Worm (Caenorhabditis elegans) whole organism, L4 larva: ENCODE measurements around the gene T02D1.7.

Experiments used
- F10B5.3 ChIP-seq: sonication (generic microtip); optimal IDR thresholded peaks from 2 replicates; lab custom pipeline; 2016; ENCODE audit warnings: mild to moderate bottlenecking, missing genetic modification characterization, missing compliant biosample characterization
- T20F7.1 ChIP-seq: fragments of 200-800 bp; sonication (Bioruptor generic); optimal IDR thresholded peaks from 2 replicates; lab custom pipeline; 2018; ENCODE audit warnings: mild to moderate bottlenecking, missing genetic modification characterization, missing compliant biosample characterization
- Y105C5A.15 ChIP-seq: fragments of 200-800 bp; sonication (Bioruptor generic); IDR thresholded peaks from 2 replicates; pipeline ENCODE4 v1.3.6; 2022; ENCODE audit warnings: missing genetic modification characterization, missing compliant biosample characterization
- aha-1 ChIP-seq: fragments of 150-350 bp; peaks from one replicate; lab custom pipeline; 2014; ENCODE audit warnings: missing biosample characterization, missing genetic modification characterization
- daf-12 ChIP-seq: fragments of 150-350 bp; optimal IDR thresholded peaks from 2 replicates; lab custom pipeline; 2014; ENCODE audit warnings: missing biosample characterization, missing genetic modification reagents, missing genetic modification characterization
- daf-19 ChIP-seq: fragments of 200-800 bp; sonication (Bioruptor generic); conservative IDR thresholded peaks from 2 replicates; pipeline ENCODE4 v1.3.6; 2022; ENCODE audit warnings: missing genetic modification characterization, missing compliant biosample characterization
- dpl-1 ChIP-seq: fragments of 150-350 bp; optimal IDR thresholded peaks from 2 replicates; lab custom pipeline; 2014; ENCODE audit warnings: missing biosample characterization, missing genetic modification reagents, missing genetic modification characterization
- dve-1 ChIP-seq: sonication (generic microtip); optimal IDR thresholded peaks from 2 replicates; lab custom pipeline; 2017; ENCODE audit warnings: antibody characterized with exemption, mild to moderate bottlenecking, missing genetic modification characterization, missing compliant biosample characterization; ENCODE audit not compliant: insufficient read depth
- fkh-10 ChIP-seq: fragments of 150-350 bp; optimal IDR thresholded peaks from 2 replicates; lab custom pipeline; 2014; ENCODE audit warnings: missing biosample characterization, missing genetic modification reagents, missing genetic modification characterization
- hlh-11 ChIP-seq: fragments of 200-800 bp; sonication (Bioruptor generic); optimal IDR thresholded peaks from 2 replicates; lab custom pipeline; 2018; ENCODE audit warnings: mild to moderate bottlenecking, missing genetic modification characterization, missing compliant biosample characterization
- hlh-30 ChIP-seq: sonication (generic microtip); optimal IDR thresholded peaks from 2 replicates; lab custom pipeline; 2017; ENCODE audit warnings: antibody characterized with exemption, mild to moderate bottlenecking, missing genetic modification characterization, missing compliant biosample characterization; ENCODE audit not compliant: insufficient read depth
- hmg-1.1 ChIP-seq: fragments of 200-800 bp; sonication (Bioruptor generic); IDR thresholded peaks from 2 replicates; pipeline ENCODE4 v1.3.6; 2022; ENCODE audit warnings: missing genetic modification reagents, missing genetic modification characterization, missing compliant biosample characterization
- jun-1 ChIP-seq: fragments of 150-350 bp; optimal IDR thresholded peaks from 2 replicates; lab custom pipeline; 2014; ENCODE audit warnings: missing biosample characterization, missing genetic modification reagents, missing genetic modification characterization
- lim-7 ChIP-seq: fragments of 200-800 bp; sonication (Bioruptor generic); IDR thresholded peaks from 2 replicates; pipeline ENCODE4 v1.3.6; 2022; ENCODE audit warnings: missing genetic modification characterization, missing compliant biosample characterization
- lin-13 ChIP-seq: fragments of 150-350 bp; optimal IDR thresholded peaks from 2 replicates; lab custom pipeline; 2014; ENCODE audit warnings: missing biosample characterization, missing genetic modification reagents, missing genetic modification characterization
- lin-15B ChIP-seq: fragments of 150-350 bp; sonication (generic microtip); optimal IDR thresholded peaks from 3 replicates; lab custom pipeline; 2014; ENCODE audit warnings: missing biosample characterization, missing genetic modification characterization
- lin-29 ChIP-seq: fragments of 200-800 bp; sonication (Bioruptor generic); IDR thresholded peaks from 2 replicates; pipeline ENCODE4 v1.3.6; 2022; ENCODE audit warnings: missing genetic modification reagents, missing genetic modification characterization, missing compliant biosample characterization
- lin-38 ChIP-seq: fragments of 200-800 bp; sonication (Bioruptor generic); IDR thresholded peaks from 2 replicates; pipeline ENCODE4 v1.3.6; 2022; ENCODE audit warnings: missing genetic modification reagents, missing genetic modification characterization, missing compliant biosample characterization
- lin-39 ChIP-seq: fragments of 150-350 bp; optimal IDR thresholded peaks from 2 replicates; lab custom pipeline; 2014; ENCODE audit warnings: missing biosample characterization, missing genetic modification reagents, missing genetic modification characterization
- lsy-2 ChIP-seq, 2 experiments: fragments of 150-350 bp in 1 of 2; sonication (generic microtip) in 1 of 2; optimal IDR thresholded peaks; 2 replicates each; lab custom pipeline; 2014 to 2017; ENCODE audit warnings: missing biosample characterization in 2 of 2, missing genetic modification characterization in 2 of 2
- mdl-1 ChIP-seq, 2 experiments: fragments of 150-350 bp in 1 of 2; sonication (generic microtip) in 1 of 2; optimal IDR thresholded peaks; 2 replicates each; lab custom pipeline; 2014 to 2017; ENCODE audit warnings: missing biosample characterization in 2 of 2, missing genetic modification characterization in 2 of 2
- mep-1 ChIP-seq: fragments of 150-350 bp; sonication (generic microtip); optimal IDR thresholded peaks from 3 replicates; lab custom pipeline; 2014; ENCODE audit warnings: missing biosample characterization, missing genetic modification characterization
- mxl-2 ChIP-seq: fragments of 200-800 bp; sonication (Bioruptor generic); conservative IDR thresholded peaks from 2 replicates; pipeline ENCODE4 v1.3.6; 2022; ENCODE audit warnings: missing genetic modification reagents, missing genetic modification characterization, missing compliant biosample characterization
- nhr-28 ChIP-seq: fragments of 150-350 bp; optimal IDR thresholded peaks from 2 replicates; lab custom pipeline; 2014; ENCODE audit warnings: missing biosample characterization, missing genetic modification characterization
- nhr-48 ChIP-seq: sonication (generic microtip); optimal IDR thresholded peaks from 2 replicates; lab custom pipeline; 2016; ENCODE audit warnings: mild to moderate bottlenecking, missing genetic modification characterization, missing compliant biosample characterization
- sdz-12 ChIP-seq: fragments of 200-800 bp; sonication (Bioruptor generic); optimal IDR thresholded peaks from 2 replicates; lab custom pipeline; 2018; ENCODE audit warnings: mild to moderate bottlenecking, missing genetic modification characterization, missing compliant biosample characterization
- set-16 ChIP-seq: fragments of 200-800 bp; sonication (Bioruptor generic); IDR thresholded peaks from 2 replicates; pipeline ENCODE4 v1.3.6; 2022; ENCODE audit warnings: missing genetic modification reagents, missing genetic modification characterization, missing compliant biosample characterization
- skn-1 ChIP-seq: fragments of 150-350 bp; optimal IDR thresholded peaks from 2 replicates; lab custom pipeline; 2014; ENCODE audit warnings: missing biosample characterization, missing genetic modification characterization
- spr-1 ChIP-seq: sonication (generic microtip); optimal IDR thresholded peaks from 2 replicates; lab custom pipeline; 2016; ENCODE audit warnings: mild to moderate bottlenecking, missing genetic modification characterization, missing compliant biosample characterization
- tag-97 ChIP-seq: fragments of 200-800 bp; sonication (Bioruptor generic); IDR thresholded peaks from 2 replicates; pipeline ENCODE4 v1.3.6; 2022; ENCODE audit warnings: missing genetic modification characterization, missing compliant biosample characterization
- unc-62 ChIP-seq, 3 experiments: fragments of 150-350 bp in 1 of 3; sonication (generic microtip); optimal IDR thresholded peaks in 2 of 3; peaks in 1 of 3; 1 replicate in 1 of 3; 2 replicates in 2 of 3; lab custom pipeline; 2014 to 2017; ENCODE audit warnings: missing biosample characterization in 3 of 3, missing genetic modification characterization in 3 of 3, missing genetic modification reagents in 3 of 3, missing genotype in 1 of 3
- zfp-2 ChIP-seq: sonication (generic microtip); optimal IDR thresholded peaks from 2 replicates; lab custom pipeline; 2016; ENCODE audit warnings: mild to moderate bottlenecking, missing genetic modification characterization, missing compliant biosample characterization
- zfp-3 ChIP-seq: fragments of 200-800 bp; sonication (Bioruptor generic); conservative IDR thresholded peaks from 2 replicates; pipeline ENCODE4 v1.3.6; 2022; ENCODE audit warnings: missing genetic modification reagents, missing genetic modification characterization, missing compliant biosample characterization
- zip-11 ChIP-seq: fragments of 200-800 bp; sonication (Bioruptor generic); IDR thresholded peaks from 2 replicates; pipeline ENCODE4 v1.3.6; 2022; ENCODE audit warnings: missing genetic modification characterization, missing compliant biosample characterization
- ztf-11 ChIP-seq: fragments of 150-350 bp; optimal IDR thresholded peaks from 2 replicates; lab custom pipeline; 2014; ENCODE audit warnings: missing biosample characterization, missing genetic modification characterization

T02D1.7 gene

ce11 chrIV:17407025-17407424 is at the start of gene T02D1.7:
TSS of gene T02D1.7 (minus strand) at chrIV:17407125.
- TF ChIP-seq hlh-11 (tag; lab: Kevin White, UChicago) (no peak), lim-7 (GFP tag; lab: Robert Waterston, UW) (no peak), lin-39 (tag; lab: Kevin White, UChicago) (no peak), lin-29 (GFP tag; lab: Robert Waterston, UW) (no peak), Y105C5A.15 (GFP tag; lab: Robert Waterston, UW) (no peak), ztf-11 (tag; lab: Kevin White, UChicago) (no peak), daf-19 (GFP tag; lab: Robert Waterston, UW) (no peak), zfp-2 (no peak), spr-1 (no peak), sdz-12 (no peak)
- TF ChIP-seq, all 104 proteins: peak for 0

- peak in 1 of 2 experiments; percentile 94 for TF ChIP-seq unc-62 (GFP tag; optimal IDR thresholded peaks at IDR 0.05 in 1 of 2; lab: Kevin White, UChicago)
- no peak for TF ChIP-seq unc-62 (tag; optimal IDR thresholded peaks at IDR 0.05; lab: Kevin White, UChicago)
- TF ChIP-seq lin-38 (GFP tag; lab: Robert Waterston, UW) = no peak
Observed at ce11 chrIV:17453996-17454395, 47.1 kb upstream of the T02D1.7 start.

- TF ChIP-seq aha-1 (peak; percentile 92), skn-1 (tag; lab: Kevin White, UChicago) (no peak), unc-62 (GFP tag; optimal IDR thresholded peaks at IDR 0.05 in 1 of 2; lab: Kevin White, UChicago) (no peak), unc-62 (tag; optimal IDR thresholded peaks at IDR 0.05; lab: Kevin White, UChicago) (no peak), F10B5.3 (tag; lab: Kevin White, UChicago) (no peak), nhr-48 (tag; lab: Kevin White, UChicago) (no peak), jun-1 (tag; lab: Kevin White, UChicago) (no peak)
Observed at ce11 chrIV:17453200-17453599, 46.3 kb upstream of the T02D1.7 start.

ce11 chrIV:17450443-17450842 is 43.5 kb upstream of the T02D1.7 start, which contains the start of gene F11E6.8:
TSS of gene F11E6.8 (minus strand) at chrIV:17450543.
- TF ChIP-seq set-16 (GFP tag; lab: Robert Waterston, UW) (no peak), mep-1 (no peak), zfp-3 (GFP tag; lab: Robert Waterston, UW) (no peak), daf-19 (GFP tag; lab: Robert Waterston, UW) (no peak), spr-1 (no peak), unc-62 (GFP tag; optimal IDR thresholded peaks at IDR 0.05 in 1 of 2; lab: Kevin White, UChicago) (no peak), unc-62 (tag; optimal IDR thresholded peaks at IDR 0.05; lab: Kevin White, UChicago) (no peak), zip-11 (GFP tag; lab: Robert Waterston, UW) (no peak), lin-13 (GFP tag; lab: Kevin White, UChicago) (no peak), lsy-2 (tag; optimal IDR thresholded peaks at IDR 0.05; lab: Kevin White, UChicago) (no peak), T20F7.1 (no peak), hmg-1.1 (GFP tag; lab: Robert Waterston, UW) (no peak), fkh-10 (GFP tag; lab: Kevin White, UChicago) (no peak)

DNA sequence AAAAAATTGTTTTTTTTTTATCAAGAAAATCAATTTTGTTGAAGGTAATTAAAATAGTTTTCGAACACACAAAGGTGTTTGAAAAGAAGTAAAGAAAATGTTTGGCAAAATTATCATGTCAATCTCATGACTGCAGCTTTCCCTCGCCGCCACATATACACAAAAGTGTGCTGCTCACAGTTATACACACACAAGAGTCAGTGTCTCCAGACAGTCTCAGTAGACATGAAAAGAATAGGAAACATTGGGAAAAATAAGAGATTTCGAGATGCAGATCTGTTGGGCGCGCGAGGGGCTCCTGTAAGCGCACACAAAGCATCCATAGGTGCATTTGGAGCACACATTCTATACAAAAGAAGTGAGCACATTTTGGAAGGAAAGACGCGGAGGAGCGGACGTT is 41.4 kb upstream of the T02D1.7 start:
- TF ChIP-seq mxl-2 (GFP tag; lab: Robert Waterston, UW) (no peak), dve-1 (tag; lab: Kevin White, UChicago) (peak; percentile 64)

- peak; percentile 23 for TF ChIP-seq nhr-28
- TF ChIP-seq dve-1 (tag; lab: Kevin White, UChicago) = peak; percentile 40
- TF ChIP-seq tag-97 (GFP tag; lab: Robert Waterston, UW) = no peak
- peak; percentile 4 for TF ChIP-seq hlh-11 (tag; lab: Kevin White, UChicago)
- TF ChIP-seq mdl-1 (tag; optimal IDR thresholded peaks at IDR 0.05; lab: Kevin White, UChicago) = peak in 1 of 2 experiments; percentile 20
- TF ChIP-seq lin-15B = no peak
- no peak for TF ChIP-seq dpl-1 (GFP tag; lab: Kevin White, UChicago)
- TF ChIP-seq aha-1 = no peak
- TF ChIP-seq hlh-30 = peak; percentile 77
- no peak for TF ChIP-seq daf-12 (tag; lab: Kevin White, UChicago)
Observed at ce11 chrIV:17442503-17442902, 35.6 kb upstream of the T02D1.7 start, which contains the start of gene F11E6.11. TSS of gene F11E6.11 (plus strand) at chrIV:17442827.
